Fruit fly (Drosophila melanogaster): ENCODE measurements around the gene bou.

bou gene

DNA sequence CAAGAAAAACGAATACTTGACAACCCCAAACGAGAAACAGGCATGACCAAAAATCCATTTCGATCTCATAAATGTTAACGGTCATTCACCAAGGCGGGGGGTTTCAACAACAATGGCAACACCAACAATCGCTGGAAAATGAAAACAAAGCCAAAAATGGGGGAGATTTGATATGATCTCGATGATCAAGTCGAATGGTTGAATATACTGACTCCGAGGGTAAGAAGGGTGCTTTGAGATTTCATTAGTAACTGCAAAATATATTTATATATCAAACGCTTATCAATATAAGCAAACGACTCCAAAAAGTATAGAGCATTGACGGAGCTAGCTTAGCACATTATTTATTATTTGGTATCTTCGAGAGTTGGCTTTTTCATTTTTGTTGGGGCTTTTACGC, 3.8 kb downstream of the bou start (continued):
- TF ChIP-seq Eip74EF (GFP tag; optimal IDR thresholded peaks at IDR 0.05) (no peak), dysf (GFP tag; IDR thresholded peaks at IDR 0.05) (no peak), CG34224 (GFP tag; IDR thresholded peaks at IDR 0.05; ENCODE audit: partially characterized antibody) (no peak), sisA (GFP tag; IDR thresholded peaks at IDR 0.05) (0 out of 2 replicates have a peak, but pooled peaks have one; percentile 7), CG34422 (GFP tag; IDR thresholded peaks at IDR 0.05) (no peak), CoRest (tag; optimal IDR thresholded peaks at IDR 0.05) (no peak), sens (GFP tag) (peak; percentile 12), danr (GFP tag; IDR thresholded peaks at IDR 0.05) (no peak), Blimp-1 (GFP tag; optimal IDR thresholded peaks at IDR 0.05) (peak; percentile 48), CG2678 (tag; optimal IDR thresholded peaks at IDR 0.05) (peak; percentile 37), D19A (tag; optimal IDR thresholded peaks at IDR 0.05) (peak; percentile 96), crol (GFP tag; IDR thresholded peaks at IDR 0.05) (no peak), row (GFP tag; IDR thresholded peaks at IDR 0.05) (peak; percentile 45), CG4854 (GFP tag; optimal IDR thresholded peaks at IDR 0.05) (no peak), kni (GFP tag; optimal IDR thresholded peaks at IDR 0.05) (peak; percentile 28), Doc3 (GFP tag; IDR thresholded peaks at IDR 0.05; ENCODE audit: partially characterized antibody) (no peak), CG11695 (GFP tag; IDR thresholded peaks at IDR 0.05) (no peak), ara (GFP tag; IDR thresholded peaks at IDR 0.05) (no peak), phol (tag; optimal IDR thresholded peaks at IDR 0.05) (peak; percentile 1), abd-A (tag; optimal IDR thresholded peaks at IDR 0.05) (peak; percentile 80), YL-1 (GFP tag; optimal IDR thresholded peaks at IDR 0.05) (no peak), scrt (GFP tag; optimal IDR thresholded peaks at IDR 0.05) (no peak), lmd (GFP tag; IDR thresholded peaks at IDR 0.05) (no peak), Med (GFP tag) (peak; percentile 72), Myb (GFP tag; optimal IDR thresholded peaks at IDR 0.05) (no peak), slbo (GFP tag; IDR thresholded peaks at IDR 0.05) (0 out of 2 replicates have a peak, but pooled peaks have one; percentile 28), CG4328 (GFP tag; optimal IDR thresholded peaks at IDR 0.05) (no peak), CG9932 (GFP tag; IDR thresholded peaks at IDR 0.05) (0 out of 2 replicates have a peak, but pooled peaks have one; percentile 20), zfh2 (GFP tag; optimal IDR thresholded peaks at IDR 0.05) (no peak), CG14965 (GFP tag; optimal IDR thresholded peaks at IDR 0.05; ENCODE audit: borderline replicate concordance) (no peak), ken (GFP tag; IDR thresholded peaks at IDR 0.05) (no peak), Adf1 (GFP tag; IDR thresholded peaks at IDR 0.05) (no peak), grau (tag; optimal IDR thresholded peaks at IDR 0.05) (peak; percentile 3), emc (GFP tag; optimal IDR thresholded peaks at IDR 0.05) (no peak), CG15514 (GFP tag; optimal IDR thresholded peaks at IDR 0.05) (no peak), prd (optimal IDR thresholded peaks at IDR 0.05) (no peak), prd (GFP tag; IDR thresholded peaks at IDR 0.05) (no peak), CG4820 (GFP tag; optimal IDR thresholded peaks at IDR 0.05) (no peak), BEAF-32 (GFP tag; optimal IDR thresholded peaks at IDR 0.05) (no peak), CG17186 (GFP tag; optimal IDR thresholded peaks at IDR 0.05) (no peak), B-H1 (GFP tag; IDR thresholded peaks at IDR 0.05) (no peak), CG6254 (GFP tag; optimal IDR thresholded peaks at IDR 0.05) (no peak), yki (optimal IDR thresholded peaks at IDR 0.05) (no peak), crp (GFP tag; optimal IDR thresholded peaks at IDR 0.05) (no peak), gsb (GFP tag; IDR thresholded peaks at IDR 0.05) (no peak), gsb-n (tag; optimal IDR thresholded peaks at IDR 0.05) (peak; percentile 50), ewg (GFP tag; optimal IDR thresholded peaks at IDR 0.05) (no peak), Mes4 (GFP tag; optimal IDR thresholded peaks at IDR 0.05) (no peak), nmo (GFP tag; optimal IDR thresholded peaks at IDR 0.05) (no peak), btn (GFP tag; optimal IDR thresholded peaks at IDR 0.05) (no peak), D19B (GFP tag; optimal IDR thresholded peaks at IDR 0.05) (no peak), Taf1 (GFP tag; IDR thresholded peaks at IDR 0.05) (no peak)
